Comparison of ENCODE assay signal across 1 fruit fly cellular context in genomic region chr3R:9563240-9563992, dm6.
TF ChIP-seq lines count a peak whose summit lies in the region.

TSS of gene CG9393 (minus strand) at chr3R:9563673.
TSS of gene Vps45 (plus strand) at chr3R:9563924.

TF ChIP-seq in whole organism, embryonic, 481 proteins besides CTCF, POLR2A, EP300 and RAD21 (continued from another document and continues in another):
- TF ChIP-seq toy (GFP tag; IDR thresholded peaks at IDR 0.05; lab: Robert Waterston, UW) (no peak), Camta (GFP tag; optimal IDR thresholded peaks at IDR 0.05; lab: Kevin White, UChicago) (peak; percentile 54), nerfin-2 (GFP tag; IDR thresholded peaks at IDR 0.05; lab: Robert Waterston, UW; ENCODE audit: partially characterized antibody) (peak; percentile 94), CG11723 (GFP tag; optimal IDR thresholded peaks at IDR 0.05; lab: Kevin White, UChicago) (no peak), D19B (GFP tag; optimal IDR thresholded peaks at IDR 0.05; lab: Kevin White, UChicago) (no peak), ranshi (GFP tag; IDR thresholded peaks at IDR 0.05; lab: Robert Waterston, UW) (peak; percentile 36; the same call in 1 of the 2 replicates), NC2β (GFP tag; optimal IDR thresholded peaks at IDR 0.05; lab: Kevin White, UChicago) (peak; percentile 52), yki (optimal IDR thresholded peaks at IDR 0.05; lab: Kevin White, UChicago) (no peak), Nf-YC (tag; optimal IDR thresholded peaks at IDR 0.05; lab: Kevin White, UChicago) (peak; percentile 64), bsh (GFP tag; optimal IDR thresholded peaks at IDR 0.05; lab: Kevin White, UChicago) (peak in 1 of 2 experiments; percentile 57), tx (GFP tag; optimal IDR thresholded peaks at IDR 0.05; lab: Kevin White, UChicago) (peak; percentile 25), Dfd (GFP tag; optimal IDR thresholded peaks at IDR 0.05; lab: Kevin White, UChicago) (no peak), esg (GFP tag; conservative IDR thresholded peaks at IDR 0.05; lab: Robert Waterston, UW) (peak; percentile 50; the same call in 1 of the 2 replicates), CG30431 (GFP tag; optimal IDR thresholded peaks at IDR 0.05; lab: Kevin White, UChicago) (no peak), CG7372 (GFP tag; IDR thresholded peaks at IDR 0.05; lab: Robert Waterston, UW) (peak; percentile 40; the same call in 1 of the 2 replicates), Fer1 (GFP tag; optimal IDR thresholded peaks at IDR 0.05; lab: Kevin White, UChicago) (peak; percentile 59), HLH3B (GFP tag; IDR thresholded peaks at IDR 0.05; lab: Robert Waterston, UW) (no peak; the same call in 1 of the 2 replicates), CG15514 (GFP tag; optimal IDR thresholded peaks at IDR 0.05; lab: Kevin White, UChicago) (peak; percentile 67), CG10321 (GFP tag; IDR thresholded peaks at IDR 0.05; lab: Robert Waterston, UW) (0 out of 2 replicates have a peak, but pooled peaks have one; percentile 16), CG14014 (GFP tag; IDR thresholded peaks at IDR 0.05; lab: Robert Waterston, UW) (no peak; the same call in 1 of the 2 replicates), sisA (GFP tag; IDR thresholded peaks at IDR 0.05; lab: Robert Waterston, UW) (peak; percentile 34; the same call in 1 of the 2 replicates), vvl (GFP tag; IDR thresholded peaks at IDR 0.05; lab: Robert Waterston, UW) (peak; percentile 64), CG14965 (GFP tag; optimal IDR thresholded peaks at IDR 0.05; lab: Kevin White, UChicago; ENCODE audit: borderline replicate concordance) (no peak), stc (GFP tag; IDR thresholded peaks at IDR 0.05; lab: Robert Waterston, UW) (0 out of 2 replicates have a peak, but pooled peaks have one; percentile 49), CG12104 (GFP tag; optimal IDR thresholded peaks at IDR 0.05; lab: Kevin White, UChicago) (peak; percentile 27), CG2120 (GFP tag; optimal IDR thresholded peaks at IDR 0.05; lab: Kevin White, UChicago) (peak; percentile 88), Abd-B (GFP tag; optimal IDR thresholded peaks at IDR 0.05; lab: Kevin White, UChicago) (peak; percentile 72), repo (GFP tag; optimal IDR thresholded peaks at IDR 0.05; lab: Kevin White, UChicago) (no peak), sima (GFP tag; optimal IDR thresholded peaks at IDR 0.05; lab: Kevin White, UChicago) (no peak), Hmx (GFP tag; optimal IDR thresholded peaks at IDR 0.05; lab: Kevin White, UChicago) (no peak), CG10147 (GFP tag; optimal IDR thresholded peaks at IDR 0.05; lab: Kevin White, UChicago) (no peak), CG10543 (GFP tag; optimal IDR thresholded peaks at IDR 0.05; lab: Kevin White, UChicago) (peak; percentile 51), Trl (optimal IDR thresholded peaks at IDR 0.05; lab: Kevin White, UChicago) (no peak), Trl (GFP tag; optimal IDR thresholded peaks at IDR 0.05; lab: Kevin White, UChicago) (peak; percentile 64), NK7.1 (GFP tag; optimal IDR thresholded peaks at IDR 0.05; lab: Kevin White, UChicago) (no peak), klu (GFP tag; IDR thresholded peaks at IDR 0.05; lab: Robert Waterston, UW) (peak; percentile 54), CG31365 (tag; optimal IDR thresholded peaks at IDR 0.05; lab: Kevin White, UChicago) (no peak), ERR (GFP tag; optimal IDR thresholded peaks at IDR 0.05; lab: Kevin White, UChicago) (no peak), Atf-2 (GFP tag; optimal IDR thresholded peaks at IDR 0.05; lab: Kevin White, UChicago) (peak; percentile 11), CG3065 (GFP tag; optimal IDR thresholded peaks at IDR 0.05; lab: Kevin White, UChicago) (peak; percentile 48), lola (GFP tag; optimal IDR thresholded peaks at IDR 0.05; lab: Kevin White, UChicago) (peak in 1 of 3 experiments; percentile 56), ase (GFP tag; IDR thresholded peaks at IDR 0.05; lab: Robert Waterston, UW) (no peak), ap (GFP tag; IDR thresholded peaks at IDR 0.05; lab: Robert Waterston, UW) (no peak), CG3281 (GFP tag; optimal IDR thresholded peaks at IDR 0.05; lab: Kevin White, UChicago) (no peak), jing (GFP tag; optimal IDR thresholded peaks at IDR 0.05; lab: Kevin White, UChicago) (no peak), slp2 (GFP tag; optimal IDR thresholded peaks at IDR 0.05; lab: Kevin White, UChicago) (no peak), Optix (GFP tag; IDR thresholded peaks at IDR 0.05; lab: Robert Waterston, UW) (0 out of 3 replicates have a peak, but pooled peaks have one; percentile 7), aop (GFP tag; IDR thresholded peaks at IDR 0.05; lab: Robert Waterston, UW) (no peak), stwl (tag; optimal IDR thresholded peaks at IDR 0.05; lab: Kevin White, UChicago) (peak; percentile 53), CG14441 (GFP tag; IDR thresholded peaks at IDR 0.05; lab: Robert Waterston, UW) (peak; percentile 39; the same call in 1 of the 2 replicates), CG17186 (GFP tag; optimal IDR thresholded peaks at IDR 0.05; lab: Kevin White, UChicago) (peak; percentile 60), Eip74EF (GFP tag; optimal IDR thresholded peaks at IDR 0.05; lab: Kevin White, UChicago) (no peak), Aef1 (GFP tag; IDR thresholded peaks at IDR 0.05; lab: Robert Waterston, UW) (peak; percentile 27; the same call in 1 of the 3 replicates), CG30020 (tag; optimal IDR thresholded peaks at IDR 0.05; lab: Kevin White, UChicago) (peak; percentile 68), CG9817 (tag; optimal IDR thresholded peaks at IDR 0.05; lab: Kevin White, UChicago) (peak; percentile 71), lbe (GFP tag; optimal IDR thresholded peaks at IDR 0.05; lab: Kevin White, UChicago) (peak; percentile 64), CG15269 (tag; optimal IDR thresholded peaks at IDR 0.05; lab: Kevin White, UChicago) (no peak), ems (GFP tag; optimal IDR thresholded peaks at IDR 0.05; lab: Kevin White, UChicago) (peak; percentile 69), sna (GFP tag; IDR thresholded peaks at IDR 0.05; lab: Robert Waterston, UW; ENCODE audit: partially characterized antibody) (peak; percentile 90), CG4404 (GFP tag; IDR thresholded peaks at IDR 0.05; lab: Robert Waterston, UW) (no peak; the same call in none of the 2 replicates), CG6689 (GFP tag; IDR thresholded peaks at IDR 0.05; lab: Robert Waterston, UW) (0 out of 2 replicates have a peak, but pooled peaks have one; percentile 55), CG1024 (GFP tag; IDR thresholded peaks at IDR 0.05; lab: Robert Waterston, UW) (no peak), Usf (GFP tag; optimal IDR thresholded peaks at IDR 0.05; lab: Kevin White, UChicago) (no peak), CG10565 (GFP tag; optimal IDR thresholded peaks at IDR 0.05; lab: Kevin White, UChicago) (no peak), CG7271 (tag; optimal IDR thresholded peaks at IDR 0.05; lab: Kevin White, UChicago) (no peak), CG32767 (GFP tag; IDR thresholded peaks at IDR 0.05; lab: Robert Waterston, UW) (no peak), CG8765 (GFP tag; IDR thresholded peaks at IDR 0.05; lab: Robert Waterston, UW) (peak; percentile 49; the same call in 1 of the 2 replicates), slou (GFP tag; optimal IDR thresholded peaks at IDR 0.05; lab: Kevin White, UChicago) (no peak), Antp (GFP tag; optimal IDR thresholded peaks at IDR 0.05; lab: Kevin White, UChicago) (peak; percentile 48), CrebB (tag; optimal IDR thresholded peaks at IDR 0.05; lab: Kevin White, UChicago) (no peak), Nf-YA (GFP tag; IDR thresholded peaks at IDR 0.05; lab: Robert Waterston, UW) (no peak), C15 (GFP tag; IDR thresholded peaks at IDR 0.05; lab: Robert Waterston, UW) (no peak), CG33557 (GFP tag; optimal IDR thresholded peaks at IDR 0.05; lab: Kevin White, UChicago) (peak; percentile 54), CG9932 (GFP tag; IDR thresholded peaks at IDR 0.05; lab: Robert Waterston, UW) (peak; percentile 84), Chrac-16 (GFP tag; optimal IDR thresholded peaks at IDR 0.05; lab: Kevin White, UChicago) (peak; percentile 63), gt (GFP tag; IDR thresholded peaks at IDR 0.05; lab: Robert Waterston, UW) (no peak), CG12744 (GFP tag; optimal IDR thresholded peaks at IDR 0.05; lab: Kevin White, UChicago) (peak; percentile 50), Pdp1 (GFP tag; optimal IDR thresholded peaks at IDR 0.05; lab: Kevin White, UChicago) (peak; percentile 68 to 94), CG42726 (GFP tag; IDR thresholded peaks at IDR 0.05; lab: Robert Waterston, UW; ENCODE audit: partially characterized antibody) (peak; percentile 82), CG12236 (GFP tag; optimal IDR thresholded peaks at IDR 0.05; lab: Kevin White, UChicago) (no peak), CG7928 (GFP tag; optimal IDR thresholded peaks at IDR 0.05; lab: Kevin White, UChicago) (peak; percentile 78), btn (GFP tag; optimal IDR thresholded peaks at IDR 0.05; lab: Kevin White, UChicago) (no peak), E2f2 (GFP tag; IDR thresholded peaks at IDR 0.05; lab: Robert Waterston, UW) (peak; percentile 63), CG4730 (GFP tag; IDR thresholded peaks at IDR 0.05; lab: Robert Waterston, UW) (0 out of 2 replicates have a peak, but pooled peaks have one; percentile 34), CG10267 (tag; optimal IDR thresholded peaks at IDR 0.05; lab: Kevin White, UChicago) (peak; percentile 65), al (GFP tag; IDR thresholded peaks at IDR 0.05; lab: Robert Waterston, UW) (peak; percentile 67), CG32772 (GFP tag; IDR thresholded peaks at IDR 0.05; lab: Robert Waterston, UW) (peak; percentile 65), ssp (GFP tag; IDR thresholded peaks at IDR 0.05; lab: Robert Waterston, UW) (peak; percentile 55), sc (optimal IDR thresholded peaks at IDR 0.05; lab: Kevin White, UChicago) (no peak), sc (GFP tag; optimal IDR thresholded peaks at IDR 0.05; lab: Kevin White, UChicago) (no peak), her (GFP tag; optimal IDR thresholded peaks at IDR 0.05; lab: Kevin White, UChicago) (no peak), CG2875 (GFP tag; optimal IDR thresholded peaks at IDR 0.05; lab: Kevin White, UChicago) (no peak), CG9876 (GFP tag; optimal IDR thresholded peaks at IDR 0.05; lab: Kevin White, UChicago) (peak; percentile 12), wor (GFP tag; IDR thresholded peaks at IDR 0.05; lab: Robert Waterston, UW) (no peak), CG18764 (GFP tag; optimal IDR thresholded peaks at IDR 0.05; lab: Kevin White, UChicago) (peak; percentile 33), cad (GFP tag; optimal IDR thresholded peaks at IDR 0.05; lab: Kevin White, UChicago) (no peak), CG15073 (GFP tag; optimal IDR thresholded peaks at IDR 0.05; lab: Kevin White, UChicago) (no peak), CG10274 (GFP tag; optimal IDR thresholded peaks at IDR 0.05; lab: Kevin White, UChicago) (no peak), ara (GFP tag; IDR thresholded peaks at IDR 0.05; lab: Robert Waterston, UW) (peak; percentile 37), nau (GFP tag; optimal IDR thresholded peaks at IDR 0.05; lab: Kevin White, UChicago) (no peak), CG18476 (GFP tag; optimal IDR thresholded peaks at IDR 0.05; lab: Kevin White, UChicago) (peak; percentile 52), CG4282 (GFP tag; optimal IDR thresholded peaks at IDR 0.05; lab: Kevin White, UChicago) (no peak), hb (GFP tag; IDR thresholded peaks at IDR 0.05; lab: Robert Waterston, UW; ENCODE audit: partially characterized antibody) (peak; percentile 93), gce (GFP tag; IDR thresholded peaks at IDR 0.05; lab: Robert Waterston, UW) (no peak), ato (GFP tag; IDR thresholded peaks at IDR 0.05; lab: Robert Waterston, UW; ENCODE audit: partially characterized antibody) (peak; percentile 87), croc (GFP tag; conservative IDR thresholded peaks at IDR 0.05; lab: Robert Waterston, UW) (0 out of 3 replicates have a peak, but pooled peaks have one; percentile 23), CG3995 (GFP tag; optimal IDR thresholded peaks at IDR 0.05; lab: Kevin White, UChicago) (peak; percentile 92), sqz (GFP tag; optimal IDR thresholded peaks at IDR 0.05; lab: Kevin White, UChicago) (no peak), Hr39 (optimal IDR thresholded peaks at IDR 0.05; lab: Kevin White, UChicago) (no peak), Oli (tag; optimal IDR thresholded peaks at IDR 0.05; lab: Kevin White, UChicago) (peak; percentile 27), CG13123 (GFP tag; optimal IDR thresholded peaks at IDR 0.05; lab: Kevin White, UChicago) (peak; percentile 52), pzg (GFP tag; optimal IDR thresholded peaks at IDR 0.05; lab: Kevin White, UChicago) (peak; percentile 80), Stat92E (GFP tag; optimal IDR thresholded peaks at IDR 0.05; lab: Kevin White, UChicago) (no peak), pan (optimal IDR thresholded peaks at IDR 0.05; lab: Kevin White, UChicago) (no peak), pan (GFP tag; optimal IDR thresholded peaks at IDR 0.05 in 1 of 2, IDR thresholded peaks at IDR 0.05 in 1 of 2) (peak in 1 of 2 experiments; percentile 32), sens (GFP tag; lab: Kevin White, UChicago) (peak; percentile 94), zfh1 (GFP tag; IDR thresholded peaks at IDR 0.05; lab: Robert Waterston, UW) (no peak), Dek (tag; optimal IDR thresholded peaks at IDR 0.05; lab: Kevin White, UChicago) (peak; percentile 58), knrl (GFP tag; IDR thresholded peaks at IDR 0.05; lab: Robert Waterston, UW; ENCODE audit: partially characterized antibody) (peak; percentile 95), CG34422 (GFP tag; IDR thresholded peaks at IDR 0.05; lab: Robert Waterston, UW) (no peak; the same call in 2 of the 3 replicates), CG7839 (tag; optimal IDR thresholded peaks at IDR 0.05; lab: Kevin White, UChicago) (no peak), crc (GFP tag; optimal IDR thresholded peaks at IDR 0.05; lab: Kevin White, UChicago) (no peak), crp (GFP tag; optimal IDR thresholded peaks at IDR 0.05; lab: Kevin White, UChicago) (peak; percentile 28 to 82), CG8290 (GFP tag; optimal IDR thresholded peaks at IDR 0.05; lab: Kevin White, UChicago) (peak; percentile 47), CG8290 (tag; optimal IDR thresholded peaks at IDR 0.05; lab: Kevin White, UChicago) (no peak), exex (tag; optimal IDR thresholded peaks at IDR 0.05; lab: Kevin White, UChicago) (peak; percentile 46), Sry-δ (GFP tag; optimal IDR thresholded peaks at IDR 0.05; lab: Kevin White, UChicago) (peak; percentile 90), CG12155 (GFP tag; optimal IDR thresholded peaks at IDR 0.05; lab: Kevin White, UChicago) (peak; percentile 63), CG6791 (GFP tag; IDR thresholded peaks at IDR 0.05; lab: Robert Waterston, UW; ENCODE audit: partially characterized antibody) (peak; percentile 91), CG9797 (GFP tag; optimal IDR thresholded peaks at IDR 0.05; lab: Kevin White, UChicago) (peak; percentile 53)
